Fruit fly (Drosophila melanogaster) whole organism, embryonic: ENCODE data around the gene lectin-29Ca.
A peak's percentile ranks its signal among the peaks of the same experiment; 100 is the strongest.

Experiments used
- CG10431 ChIP-seq: fragments of 200-800 bp; sonication (Bioruptor generic); optimal IDR thresholded peaks from 3 replicates; lab custom pipeline; 2018; ENCODE audit warnings: missing biosample characterization, mild to moderate bottlenecking, missing genetic modification characterization
- CG11696 ChIP-seq: fragments of 200-800 bp; sonication (Bioruptor generic); IDR thresholded peaks from 2 replicates; pipeline ENCODE4 v1.3.6; 2022; ENCODE audit warnings: missing biosample characterization, missing genetic modification characterization
- CG14965 ChIP-seq: fragments of 200-800 bp; sonication (Bioruptor generic); optimal IDR thresholded peaks from 2 replicates; lab custom pipeline; 2016; ENCODE audit warnings: missing biosample characterization, missing genetic modification characterization, borderline replicate concordance
- CG16813 ChIP-seq: fragments of 200-800 bp; sonication (Bioruptor generic); IDR thresholded peaks from 3 replicates; pipeline ENCODE4 v1.3.6; 2022; ENCODE audit warnings: missing biosample characterization, missing genetic modification characterization; ENCODE audit not compliant: partially characterized antibody
- CG16863 ChIP-seq: fragments of 200-800 bp; sonication (Bioruptor generic); optimal IDR thresholded peaks from 3 replicates; lab custom pipeline; 2016; ENCODE audit warnings: missing biosample characterization, missing genetic modification characterization
- CG17912 ChIP-seq: fragments of 200-800 bp; sonication (Bioruptor generic); optimal IDR thresholded peaks from 2 replicates; lab custom pipeline; 2018; ENCODE audit warnings: missing biosample characterization, mild to moderate bottlenecking, missing genetic modification characterization
- CG18599 ChIP-seq: fragments of 200-800 bp; sonication (Bioruptor generic); optimal IDR thresholded peaks from 3 replicates; lab custom pipeline; 2017; ENCODE audit warnings: missing biosample characterization, missing genetic modification characterization, mild to moderate bottlenecking, moderate library complexity, missing genetic modification reagents
- CG2889 ChIP-seq: fragments of 200-800 bp; sonication (Bioruptor generic); IDR thresholded peaks from 3 replicates; pipeline ENCODE4 v1.3.6; 2022; ENCODE audit warnings: missing biosample characterization, missing genetic modification characterization
- CG30403 ChIP-seq: fragments of 200-800 bp; sonication (Bioruptor generic); optimal IDR thresholded peaks from 3 replicates; lab custom pipeline; 2016; ENCODE audit warnings: missing biosample characterization, missing genetic modification characterization
- CG34224 ChIP-seq: fragments of 200-800 bp; sonication (Bioruptor generic); IDR thresholded peaks from 3 replicates; pipeline ENCODE4 v1.3.6; 2022; ENCODE audit warnings: missing biosample characterization, missing genetic modification characterization; ENCODE audit not compliant: partially characterized antibody
- CG4617 ChIP-seq: fragments of 200-800 bp; sonication (Bioruptor generic); optimal IDR thresholded peaks from 3 replicates; lab custom pipeline; 2016; ENCODE audit warnings: missing biosample characterization, missing genetic modification characterization, borderline replicate concordance
- CG6254 ChIP-seq: fragments of 200-800 bp; sonication (Bioruptor generic); optimal IDR thresholded peaks from 3 replicates; lab custom pipeline; 2017; ENCODE audit warnings: mild to moderate bottlenecking, missing biosample characterization, missing genetic modification reagents, missing genetic modification characterization
- CG6654 ChIP-seq: fragments of 200-800 bp; sonication (Bioruptor generic); optimal IDR thresholded peaks from 2 replicates; lab custom pipeline; 2017; ENCODE audit warnings: missing biosample characterization, mild to moderate bottlenecking, missing genetic modification characterization
- CG6791 ChIP-seq: fragments of 200-800 bp; sonication (Bioruptor generic); IDR thresholded peaks from 3 replicates; pipeline ENCODE4 v1.3.6; 2022; ENCODE audit warnings: missing biosample characterization, missing genetic modification characterization; ENCODE audit not compliant: partially characterized antibody
- CG6813 ChIP-seq: fragments of 200-800 bp; sonication (Bioruptor generic); optimal IDR thresholded peaks from 2 replicates; lab custom pipeline; 2017; ENCODE audit warnings: missing biosample characterization, missing genetic modification characterization, mild to moderate bottlenecking, moderate library complexity, missing genetic modification reagents
- CG7839 ChIP-seq: fragments of 200-800 bp; sonication (Bioruptor generic); optimal IDR thresholded peaks from 3 replicates; lab custom pipeline; 2018; ENCODE audit warnings: missing biosample characterization, mild to moderate bottlenecking, missing genetic modification characterization, moderate library complexity
- CG7963 ChIP-seq: fragments of 200-800 bp; sonication (Bioruptor generic); IDR thresholded peaks from 3 replicates; pipeline ENCODE4 v1.3.6; 2022; ENCODE audit warnings: missing biosample characterization, missing genetic modification characterization; ENCODE audit not compliant: partially characterized antibody
- CG9932 ChIP-seq: fragments of 200-800 bp; sonication (Bioruptor generic); IDR thresholded peaks from 2 replicates; pipeline ENCODE4 v1.3.6; 2022; ENCODE audit warnings: missing biosample characterization, missing genetic modification characterization
- CTCF ChIP-seq: fragments of 200-800 bp; sonication (Bioruptor generic); optimal IDR thresholded peaks from 2 replicates; lab custom pipeline; 2017; ENCODE audit warnings: missing biosample characterization, mild to moderate bottlenecking, missing genetic modification characterization, moderate library complexity
- Gsc ChIP-seq: fragments of 200-800 bp; sonication (Bioruptor generic); IDR thresholded peaks from 2 replicates; pipeline ENCODE4 v1.3.6; 2022; ENCODE audit warnings: missing biosample characterization, missing genetic modification characterization
- Gug ChIP-seq: fragments of 200-800 bp; sonication (Bioruptor generic); IDR thresholded peaks from 4 replicates; pipeline ENCODE4 v1.3.6; 2022; ENCODE audit warnings: missing biosample characterization, missing genetic modification characterization
- H15 ChIP-seq: fragments of 200-800 bp; sonication (Bioruptor generic); IDR thresholded peaks from 3 replicates; pipeline ENCODE4 v1.3.6; 2022; ENCODE audit warnings: missing biosample characterization, missing genetic modification characterization
- HHEX ChIP-seq: fragments of 200-800 bp; sonication (Bioruptor generic); optimal IDR thresholded peaks from 3 replicates; lab custom pipeline; 2017; ENCODE audit warnings: missing biosample characterization, mild to moderate bottlenecking, missing genetic modification characterization, missing genetic modification reagents
- Hand ChIP-seq: fragments of 200-800 bp; sonication (Bioruptor generic); optimal IDR thresholded peaks from 2 replicates; lab custom pipeline; 2017; ENCODE audit warnings: mild to moderate bottlenecking, missing biosample characterization, missing genetic modification reagents, missing genetic modification characterization
- Hr3 ChIP-seq: fragments of 200-800 bp; sonication (Bioruptor generic); optimal IDR thresholded peaks from 3 replicates; lab custom pipeline; 2016; ENCODE audit warnings: missing biosample characterization, missing genetic modification characterization
- Lhr ChIP-seq: fragments of 200-800 bp; sonication (Bioruptor generic); optimal IDR thresholded peaks from 3 replicates; lab custom pipeline; 2017; ENCODE audit warnings: mild to moderate bottlenecking, missing biosample characterization, missing genetic modification reagents, missing genetic modification characterization
- Mad ChIP-seq: fragments of 200-800 bp; sonication (Bioruptor generic); optimal IDR thresholded peaks from 2 replicates; lab custom pipeline; 2016; ENCODE audit warnings: missing biosample characterization, missing genetic modification characterization
- Ptx1 ChIP-seq: fragments of 200-800 bp; sonication (Bioruptor generic); IDR thresholded peaks from 2 replicates; pipeline ENCODE4 v1.3.6; 2022; ENCODE audit warnings: missing biosample characterization, missing genetic modification characterization
- Rfx ChIP-seq: fragments of 200-800 bp; sonication (Bioruptor generic); IDR thresholded peaks from 2 replicates; pipeline ENCODE4 v1.3.6; 2022; ENCODE audit warnings: missing biosample characterization, missing genetic modification characterization
- Scr ChIP-seq: fragments of 200-800 bp; sonication (Bioruptor generic); IDR thresholded peaks from 2 replicates; pipeline ENCODE4 v1.3.6; 2022; ENCODE audit warnings: missing biosample characterization, missing genetic modification characterization; ENCODE audit not compliant: partially characterized antibody
- Sin3A ChIP-seq: fragments of >200 bp; optimal IDR thresholded peaks from 2 replicates; lab custom pipeline; 2018
- Sox102F ChIP-seq: fragments of 200-800 bp; sonication (Bioruptor generic); optimal IDR thresholded peaks from 2 replicates; lab custom pipeline; 2018; ENCODE audit warnings: missing biosample characterization, mild to moderate bottlenecking, missing genetic modification characterization, moderate library complexity
- Sry-δ ChIP-seq: fragments of 200-800 bp; sonication (Bioruptor generic); optimal IDR thresholded peaks from 2 replicates; lab custom pipeline; 2016; ENCODE audit warnings: missing biosample characterization, missing genetic modification characterization
- Taf1 ChIP-seq: fragments of 200-800 bp; sonication (Bioruptor generic); IDR thresholded peaks from 2 replicates; pipeline ENCODE4 v1.3.6; 2022; ENCODE audit warnings: missing biosample characterization, missing genetic modification characterization
- Xrp1 ChIP-seq: fragments of 200-800 bp; sonication (Bioruptor generic); IDR thresholded peaks from 2 replicates; pipeline ENCODE4 v1.3.6; 2022; ENCODE audit warnings: missing biosample characterization, missing genetic modification characterization
- az2 ChIP-seq: fragments of 200-800 bp; sonication (Bioruptor generic); optimal IDR thresholded peaks from 3 replicates; lab custom pipeline; 2016; ENCODE audit warnings: missing biosample characterization, missing genetic modification characterization
- dimm ChIP-seq: fragments of 200-800 bp; sonication (Bioruptor generic); IDR thresholded peaks from 2 replicates; pipeline ENCODE4 v1.3.6; 2022; ENCODE audit warnings: missing biosample characterization, missing genetic modification characterization
- esg ChIP-seq: fragments of 200-800 bp; sonication (Bioruptor generic); conservative IDR thresholded peaks from 2 replicates; pipeline ENCODE4 v1.3.6; 2022; ENCODE audit warnings: missing biosample characterization, missing genetic modification characterization
- ewg ChIP-seq: fragments of 200-800 bp; sonication (Bioruptor generic); optimal IDR thresholded peaks from 3 replicates; lab custom pipeline; 2017; ENCODE audit warnings: mild to moderate bottlenecking, missing biosample characterization, missing genetic modification reagents, missing genetic modification characterization
- fd96Cb ChIP-seq: fragments of 200-800 bp; sonication (Bioruptor generic); optimal IDR thresholded peaks from 2 replicates; lab custom pipeline; 2018; ENCODE audit warnings: missing biosample characterization, mild to moderate bottlenecking, missing genetic modification characterization, moderate library complexity
- grau ChIP-seq: fragments of 200-800 bp; optimal IDR thresholded peaks from 3 replicates; lab custom pipeline; 2019; ENCODE audit warnings: missing biosample characterization, mild to moderate bottlenecking, missing genetic modification characterization, moderate library complexity
- gsb-n ChIP-seq: fragments of 200-800 bp; sonication (Bioruptor generic); optimal IDR thresholded peaks from 3 replicates; lab custom pipeline; 2018; ENCODE audit warnings: missing biosample characterization, mild to moderate bottlenecking, missing genetic modification characterization
- inv ChIP-seq: fragments of 200-800 bp; sonication (Bioruptor generic); IDR thresholded peaks from 2 replicates; pipeline ENCODE4 v1.3.6; 2022; ENCODE audit warnings: missing biosample characterization, missing genetic modification characterization; ENCODE audit not compliant: partially characterized antibody
- odd ChIP-seq: fragments of 200-800 bp; sonication (Bioruptor generic); optimal IDR thresholded peaks from 2 replicates; lab custom pipeline; 2017; ENCODE audit warnings: missing biosample characterization, mild to moderate bottlenecking, missing genetic modification characterization
- pb ChIP-seq: fragments of 200-800 bp; sonication (Bioruptor generic); optimal IDR thresholded peaks from 3 replicates; lab custom pipeline; 2016; ENCODE audit warnings: missing biosample characterization, missing genetic modification characterization
- pros ChIP-seq: fragments of 200-800 bp; sonication (Bioruptor generic); optimal IDR thresholded peaks from 3 replicates; lab custom pipeline; 2019; ENCODE audit warnings: missing biosample characterization, mild to moderate bottlenecking, missing genetic modification characterization, moderate library complexity
- ro ChIP-seq: fragments of 200-800 bp; sonication (Bioruptor generic); IDR thresholded peaks from 2 replicates; pipeline ENCODE4 v1.3.6; 2022; ENCODE audit warnings: missing biosample characterization, missing genetic modification characterization
- sc ChIP-seq, 3 experiments: fragments of >200 bp in 2 of 3; fragments of 200-800 bp in 1 of 3; sonication (Bioruptor generic) in 1 of 3; optimal IDR thresholded peaks; 2 replicates in 2 of 3; 3 replicates in 1 of 3; lab custom pipeline; 2017; ENCODE audit warnings: mild to moderate bottlenecking in 1 of 3, missing biosample characterization in 1 of 3, missing genetic modification characterization in 1 of 3, missing genetic modification reagents in 1 of 3
- sr ChIP-seq: fragments of 200-800 bp; sonication (Bioruptor generic); IDR thresholded peaks from 3 replicates; pipeline ENCODE4 v1.3.6; 2022; ENCODE audit warnings: missing biosample characterization, missing genetic modification characterization
- zfh2 ChIP-seq: fragments of 200-800 bp; sonication (Bioruptor generic); optimal IDR thresholded peaks from 2 replicates; lab custom pipeline; 2016; ENCODE audit warnings: missing biosample characterization, missing genetic modification characterization

The lectin-29Ca gene

dm6 chr2L:8420259-8420930 is 26.3 kb upstream of the lectin-29Ca start (continued):
- TF ChIP-seq Hand (GFP tag; lab: Kevin White, UChicago): no peak
- TF ChIP-seq CG2889: no peak
- no peak for TF ChIP-seq CTCF (GFP tag; lab: Kevin White, UChicago)
- no peak for TF ChIP-seq Gug (GFP tag; lab: Robert Waterston, UW)
- TF ChIP-seq Lhr (GFP tag; lab: Kevin White, UChicago): no peak
- TF ChIP-seq CG34224 (GFP tag; lab: Robert Waterston, UW): no peak
- TF ChIP-seq odd (GFP tag; lab: Kevin White, UChicago): no peak
- no peak for TF ChIP-seq sr (GFP tag; lab: Robert Waterston, UW)
- no peak for TF ChIP-seq esg (GFP tag; lab: Robert Waterston, UW)
- no peak for TF ChIP-seq Mad (GFP tag; lab: Kevin White, UChicago)
- TF ChIP-seq ewg (GFP tag; lab: Kevin White, UChicago): no peak
- no peak for TF ChIP-seq pros
- TF ChIP-seq Ptx1 (GFP tag; lab: Robert Waterston, UW): no peak
- TF ChIP-seq fd96Cb (tag; lab: Kevin White, UChicago): no peak
- TF ChIP-seq pb: no peak
- no peak for TF ChIP-seq CG6791
- TF ChIP-seq Rfx: peak; percentile 27; the same call in 1 of the 2 replicates
- peak; percentile 8 for TF ChIP-seq grau (tag; lab: Kevin White, UChicago)
- TF ChIP-seq CG17912 (GFP tag; lab: Kevin White, UChicago): no peak
- no peak for TF ChIP-seq Sry-δ (GFP tag; lab: Kevin White, UChicago)
- TF ChIP-seq zfh2 (GFP tag; lab: Kevin White, UChicago): no peak
- no peak for TF ChIP-seq CG7963 (GFP tag; lab: Robert Waterston, UW)
- no peak for TF ChIP-seq Hr3
- no peak for TF ChIP-seq HHEX (GFP tag; lab: Kevin White, UChicago)
- TF ChIP-seq CG7839 (tag; lab: Kevin White, UChicago): peak; percentile 7
- no peak for TF ChIP-seq CG6254 (GFP tag; lab: Kevin White, UChicago)
- TF ChIP-seq Gsc: no peak
- peak; percentile 5 for TF ChIP-seq az2
- no peak for TF ChIP-seq inv (GFP tag; lab: Robert Waterston, UW)
- TF ChIP-seq CG6654 (GFP tag; lab: Kevin White, UChicago): no peak
- TF ChIP-seq CG4617 (GFP tag; lab: Kevin White, UChicago): no peak
- TF ChIP-seq CG6813 (GFP tag; lab: Kevin White, UChicago): no peak
- TF ChIP-seq Sin3A (lab: Kevin White, UChicago): no peak
- TF ChIP-seq CG16863 (GFP tag; lab: Kevin White, UChicago): no peak
- no peak for TF ChIP-seq CG16813 (GFP tag; lab: Robert Waterston, UW)
- no peak for TF ChIP-seq ro (GFP tag; lab: Robert Waterston, UW)
- no peak for TF ChIP-seq H15 (GFP tag; lab: Robert Waterston, UW)
- no peak for TF ChIP-seq Xrp1 (GFP tag; lab: Robert Waterston, UW)
- no peak for TF ChIP-seq Taf1 (GFP tag; lab: Robert Waterston, UW)
- TF ChIP-seq dimm (GFP tag; lab: Robert Waterston, UW): no peak
- no peak for TF ChIP-seq CG11696
- TF ChIP-seq CG18599 (GFP tag; lab: Kevin White, UChicago): no peak
- no peak for TF ChIP-seq CG10431 (GFP tag; lab: Kevin White, UChicago)
- peak; percentile 8 for TF ChIP-seq CG30403 (GFP tag; lab: Kevin White, UChicago)
- peak; percentile 13 for TF ChIP-seq Sox102F
- no peak for TF ChIP-seq gsb-n (tag; lab: Kevin White, UChicago)
- no peak for TF ChIP-seq Scr
- TF ChIP-seq CG9932 (GFP tag; lab: Robert Waterston, UW): peak; percentile 6; the same call in 1 of the 2 replicates
- TF ChIP-seq sc (optimal IDR thresholded peaks at IDR 0.05; lab: Kevin White, UChicago): no peak
- no peak for TF ChIP-seq sc (GFP tag; optimal IDR thresholded peaks at IDR 0.05; lab: Kevin White, UChicago)
- TF ChIP-seq CG14965 (GFP tag; lab: Kevin White, UChicago): no peak
